Worm (Caenorhabditis elegans) whole organism, late embryonic: ENCODE measurements around the gene clec-67.

Experiments
- T23F11.4 ChIP-seq: fragments of 200-800 bp; sonication (Bioruptor generic); optimal IDR thresholded peaks from 2 replicates; lab custom pipeline; 2018; ENCODE audit warnings: mild to moderate bottlenecking, missing genetic modification characterization, missing compliant biosample characterization
- ama-1 ChIP-seq: fragments of 150-350 bp; optimal IDR thresholded peaks from 2 replicates; lab custom pipeline; 2014
- ceh-18 ChIP-seq: sonication (generic microtip); optimal IDR thresholded peaks from 2 replicates; lab custom pipeline; 2016; ENCODE audit warnings: missing genetic modification characterization, missing compliant biosample characterization
- ceh-30 ChIP-seq: fragments of 150-350 bp; optimal IDR thresholded peaks from 2 replicates; lab custom pipeline; 2014; ENCODE audit warnings: missing biosample characterization, missing genetic modification characterization
- dmd-4 ChIP-seq: sonication (generic microtip); optimal IDR thresholded peaks from 2 replicates; lab custom pipeline; 2016; ENCODE audit warnings: borderline replicate concordance, missing genetic modification characterization, missing compliant biosample characterization
- fkh-10 ChIP-seq: fragments of 150-350 bp; optimal IDR thresholded peaks from 2 replicates; lab custom pipeline; 2014; ENCODE audit warnings: missing biosample characterization, missing genetic modification reagents, missing genetic modification characterization
- hlh-13 ChIP-seq: fragments of 200-800 bp; sonication (Bioruptor generic); optimal IDR thresholded peaks from 2 replicates; lab custom pipeline; 2018; ENCODE audit warnings: mild to moderate bottlenecking, missing genetic modification characterization, missing compliant biosample characterization
- mec-3 ChIP-seq: sonication (generic microtip); optimal IDR thresholded peaks from 2 replicates; lab custom pipeline; 2016; ENCODE audit warnings: borderline replicate concordance, missing genetic modification characterization, missing compliant biosample characterization
- nhr-11 ChIP-seq: fragments of 150-350 bp; optimal IDR thresholded peaks from 2 replicates; lab custom pipeline; 2014; ENCODE audit warnings: missing biosample characterization, missing genetic modification characterization
- pha-4 ChIP-seq: fragments of 150-350 bp; optimal IDR thresholded peaks from 2 replicates; lab custom pipeline; 2018; ENCODE audit warnings: missing biosample characterization, missing genetic modification reagents, missing genetic modification characterization
- pros-1 ChIP-seq: fragments of 150-350 bp; optimal IDR thresholded peaks from 2 replicates; lab custom pipeline; 2014; ENCODE audit warnings: missing biosample characterization, missing genetic modification reagents, missing genetic modification characterization
- rnt-1 ChIP-seq: sonication (generic microtip); optimal IDR thresholded peaks from 2 replicates; lab custom pipeline; 2016; ENCODE audit warnings: missing genetic modification characterization, missing compliant biosample characterization
- sdc-2 ChIP-seq: sonication (generic microtip); optimal IDR thresholded peaks from 2 replicates; lab custom pipeline; 2016; ENCODE audit warnings: missing genotype, missing genetic modification characterization, missing compliant biosample characterization
- zip-5 ChIP-seq: sonication (generic microtip); optimal IDR thresholded peaks from 2 replicates; lab custom pipeline; 2016; ENCODE audit warnings: missing genetic modification characterization, missing compliant biosample characterization

- no peak for TF ChIP-seq dmd-4
- TF ChIP-seq zip-5: no peak
- TF ChIP-seq ceh-18 (tag; lab: Kevin White, UChicago): no peak
- TF ChIP-seq sdc-2: no peak
- TF ChIP-seq ama-1 (lab: Kevin White, UChicago): no peak
- TF ChIP-seq pha-4 (tag; lab: Kevin White, UChicago): no peak
- TF ChIP-seq rnt-1 (tag; lab: Kevin White, UChicago): no peak
- no peak for TF ChIP-seq nhr-11 (tag; lab: Kevin White, UChicago)
- no peak for TF ChIP-seq ceh-30
- no peak for TF ChIP-seq T23F11.4 (GFP tag; lab: Kevin White, UChicago)
- no peak for TF ChIP-seq mec-3 (tag; lab: Kevin White, UChicago)
- no peak for TF ChIP-seq fkh-10 (GFP tag; lab: Kevin White, UChicago)
- TF ChIP-seq pros-1: no peak
- no peak for TF ChIP-seq hlh-13 (GFP tag; lab: Kevin White, UChicago)
Observed at ce11 chrIV:3873706-3874105, 48.3 kb upstream of the clec-67 start, which contains the start of gene F37C4.5.
